Fruit fly (Drosophila melanogaster): ENCODE data around the gene CG3246.

Gene CG3246

DNA sequence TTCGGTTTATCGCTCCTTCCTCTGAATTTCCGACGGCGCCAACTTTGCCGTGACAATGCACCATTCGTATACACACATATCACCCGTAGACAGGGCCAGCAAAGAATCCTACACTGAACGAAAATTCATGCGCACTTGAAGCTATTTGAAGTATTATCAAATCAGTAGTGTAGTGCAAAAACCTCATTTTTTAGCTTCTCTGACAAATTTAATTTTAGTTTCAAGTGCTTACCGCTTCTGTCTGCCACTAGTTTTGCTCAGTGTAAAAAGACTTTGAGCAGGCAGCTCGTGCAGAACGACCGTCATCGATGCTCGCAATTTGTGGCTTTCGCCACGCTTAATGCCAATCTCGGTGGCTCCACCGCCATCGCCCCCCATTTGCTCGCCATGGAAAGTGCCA lies 17.0 kb downstream of the CG3246 start (continued):
- TF ChIP-seq CkIIα-i1 (GFP tag; IDR thresholded peaks at IDR 0.05) (no peak), CG13624 (GFP tag; optimal IDR thresholded peaks at IDR 0.05) (no peak), Kr (GFP tag; optimal IDR thresholded peaks at IDR 0.05) (no peak), CG4328 (GFP tag; optimal IDR thresholded peaks at IDR 0.05) (no peak), Dad (GFP tag; optimal IDR thresholded peaks at IDR 0.05) (no peak), CG14860 (GFP tag; IDR thresholded peaks at IDR 0.05; ENCODE audit: partially characterized antibody) (no peak), repo (GFP tag; optimal IDR thresholded peaks at IDR 0.05) (peak; percentile 7), p53 (GFP tag; optimal IDR thresholded peaks at IDR 0.05) (no peak), so (GFP tag; IDR thresholded peaks at IDR 0.05) (no peak), CG9609 (GFP tag; optimal IDR thresholded peaks at IDR 0.05) (peak; percentile 52), CG3065 (GFP tag; optimal IDR thresholded peaks at IDR 0.05) (no peak), Stat92E (GFP tag; optimal IDR thresholded peaks at IDR 0.05) (no peak), ken (GFP tag; IDR thresholded peaks at IDR 0.05) (peak; percentile 51; the same call in 1 of the 3 replicates), dpn (GFP tag; optimal IDR thresholded peaks at IDR 0.05) (peak; percentile 24 to 56), sima (GFP tag; optimal IDR thresholded peaks at IDR 0.05) (no peak), vnd (GFP tag; IDR thresholded peaks at IDR 0.05; ENCODE audit: partially characterized antibody) (no peak), dimm (GFP tag; IDR thresholded peaks at IDR 0.05) (no peak), HmgD (GFP tag; optimal IDR thresholded peaks at IDR 0.05) (no peak), peb (GFP tag; IDR thresholded peaks at IDR 0.05) (no peak), lilli (GFP tag; optimal IDR thresholded peaks at IDR 0.05) (peak; percentile 21), psq (GFP tag; optimal IDR thresholded peaks at IDR 0.05) (no peak), gce (GFP tag; IDR thresholded peaks at IDR 0.05) (peak; percentile 39; the same call in 2 of the 3 replicates), CG12942 (GFP tag; optimal IDR thresholded peaks at IDR 0.05) (peak; percentile 60), D19B (GFP tag; optimal IDR thresholded peaks at IDR 0.05) (no peak), hkb (optimal IDR thresholded peaks at IDR 0.05) (no peak), hkb (GFP tag; IDR thresholded peaks at IDR 0.05) (peak; percentile 63), CG11504 (tag; optimal IDR thresholded peaks at IDR 0.05) (no peak), Dref (GFP tag; IDR thresholded peaks at IDR 0.05) (no peak), Meics (GFP tag; optimal IDR thresholded peaks at IDR 0.05) (peak; percentile 21), Atf6 (GFP tag; IDR thresholded peaks at IDR 0.05) (peak; percentile 28; the same call in 1 of the 2 replicates), CG1024 (GFP tag; IDR thresholded peaks at IDR 0.05) (0 out of 2 replicates have a peak, but pooled peaks have one; percentile 36), CG3847 (GFP tag; IDR thresholded peaks at IDR 0.05) (peak; percentile 45; the same call in 1 of the 2 replicates), Optix (GFP tag; IDR thresholded peaks at IDR 0.05) (peak; percentile 60; the same call in 1 of the 3 replicates), Aef1 (GFP tag; IDR thresholded peaks at IDR 0.05) (peak; percentile 38; the same call in 1 of the 3 replicates), CG17328 (GFP tag; IDR thresholded peaks at IDR 0.05) (peak; percentile 59; the same call in 1 of the 2 replicates), CG30431 (GFP tag; optimal IDR thresholded peaks at IDR 0.05) (peak; percentile 41), Usf (GFP tag; optimal IDR thresholded peaks at IDR 0.05) (no peak), CG2678 (tag; optimal IDR thresholded peaks at IDR 0.05) (no peak), tap (tag; optimal IDR thresholded peaks at IDR 0.05) (no peak), CG9437 (GFP tag; optimal IDR thresholded peaks at IDR 0.05) (peak; percentile 18), CG11560 (tag; IDR thresholded peaks at IDR 0.05) (peak; percentile 35; the same call in 1 of the 3 replicates), CG16815 (GFP tag; optimal IDR thresholded peaks at IDR 0.05) (peak; percentile 4), CG12769 (tag; optimal IDR thresholded peaks at IDR 0.05) (peak; percentile 55), Chrac-16 (GFP tag; optimal IDR thresholded peaks at IDR 0.05) (peak; percentile 14), ERR (GFP tag; optimal IDR thresholded peaks at IDR 0.05) (peak; percentile 22), wdn (GFP tag; IDR thresholded peaks at IDR 0.05) (no peak), BEAF-32 (GFP tag; optimal IDR thresholded peaks at IDR 0.05) (no peak), Tbp (GFP tag; optimal IDR thresholded peaks at IDR 0.05) (no peak), CrebB (tag; optimal IDR thresholded peaks at IDR 0.05) (no peak), pb (GFP tag; optimal IDR thresholded peaks at IDR 0.05) (peak; percentile 34), CG8359 (GFP tag; optimal IDR thresholded peaks at IDR 0.05; ENCODE audit: borderline replicate concordance) (no peak), CG14014 (GFP tag; IDR thresholded peaks at IDR 0.05) (no peak)
